Fruit fly (Drosophila melanogaster) whole organism, wandering third instar larva: Measurements from ENCODE around the gene CG32091.

Source experiments
- CG9705 ChIP-seq: fragments of 200-800 bp; sonication (Bioruptor generic); optimal IDR thresholded peaks from 2 replicates; lab custom pipeline; 2018; ENCODE audit warnings: missing biosample characterization, mild to moderate bottlenecking, missing genetic modification characterization
- Dfd ChIP-seq: fragments of >200 bp; optimal IDR thresholded peaks from 2 replicates; lab custom pipeline; 2017; ENCODE audit warnings: missing biosample characterization, missing genetic modification characterization
- Hr78 ChIP-seq: fragments of >200 bp; optimal IDR thresholded peaks from 2 replicates; lab custom pipeline; 2017; ENCODE audit warnings: missing biosample characterization, missing genetic modification characterization
- Rel ChIP-seq, 2 experiments: fragments of 200-800 bp; sonication (Bioruptor generic) in 1 of 2; optimal IDR thresholded peaks; 2 replicates in 1 of 2; 3 replicates in 1 of 2; lab custom pipeline; 2016 to 2019; ENCODE audit warnings: mild to moderate bottlenecking in 2 of 2, missing biosample characterization in 2 of 2, missing genetic modification characterization in 2 of 2, moderate library complexity in 1 of 2
- dl ChIP-seq, 2 experiments: fragments of 175-275, 200-275 bp in 1 of 2; fragments of 200-275 bp in 1 of 2; sonication (Bioruptor generic); optimal IDR thresholded peaks; lab custom pipeline; 2018; ENCODE audit warnings: mild to moderate bottlenecking in 2 of 2, missing biosample characterization in 2 of 2, missing genetic modification characterization in 2 of 2, moderate library complexity in 2 of 2; ENCODE audit not compliant: partially characterized antibody in 2 of 2, insufficient read depth in 1 of 2
- fru ChIP-seq: fragments of 200-800 bp; sonication (Bioruptor generic); optimal IDR thresholded peaks from 3 replicates; lab custom pipeline; 2016; ENCODE audit warnings: missing biosample characterization, mild to moderate bottlenecking, missing genetic modification characterization
- jim ChIP-seq: fragments of 175-275, 200-325 bp; sonication (Bioruptor generic); optimal IDR thresholded peaks from 2 replicates; lab custom pipeline; 2016; ENCODE audit warnings: missing biosample characterization, mild to moderate bottlenecking, missing genetic modification characterization
- lola ChIP-seq: fragments of >200 bp; optimal IDR thresholded peaks from 2 replicates; lab custom pipeline; 2017; ENCODE audit warnings: missing biosample characterization, missing genetic modification characterization
- sv ChIP-seq: fragments of 200-800 bp; sonication (Bioruptor generic); optimal IDR thresholded peaks from 3 replicates; lab custom pipeline; 2016; ENCODE audit warnings: missing biosample characterization, missing genetic modification characterization
- tai ChIP-seq: sonication (Bioruptor generic); optimal IDR thresholded peaks from 2 replicates; lab custom pipeline; 2016; ENCODE audit warnings: missing biosample characterization, missing genetic modification characterization
- usp ChIP-seq: fragments of >200 bp; optimal IDR thresholded peaks from 2 replicates; lab custom pipeline; 2017; ENCODE audit warnings: missing biosample characterization, missing genetic modification characterization
- woc ChIP-seq: sonication (Bioruptor generic); optimal IDR thresholded peaks from 2 replicates; lab custom pipeline; 2016; ENCODE audit warnings: missing biosample characterization, mild to moderate bottlenecking, missing genetic modification characterization

DNA sequence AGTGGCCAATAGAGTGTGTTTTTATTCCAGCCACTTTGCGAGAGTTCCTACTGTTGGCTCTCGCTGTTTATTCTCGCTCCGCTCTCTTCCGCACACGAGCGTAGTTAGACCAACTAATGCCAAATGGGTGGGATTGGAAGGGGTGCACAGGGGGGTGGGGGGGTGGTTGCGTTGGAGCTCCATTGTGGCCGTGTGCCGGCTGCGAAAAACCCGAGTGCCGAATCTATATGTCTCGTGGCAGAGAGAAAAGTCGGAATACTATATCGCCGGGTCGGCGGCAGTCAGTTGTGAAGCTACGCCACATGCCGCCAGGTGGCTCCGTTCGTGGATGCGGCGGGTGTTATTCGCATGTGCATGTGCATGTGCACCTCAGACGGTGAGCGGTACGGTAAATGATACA, 30.1 kb upstream of the CG32091 start:
- TF ChIP-seq usp (GFP tag; lab: Kevin White, UChicago), result no peak
- TF ChIP-seq Hr78, result no peak
- TF ChIP-seq woc (GFP tag; lab: Kevin White, UChicago), result no peak
- no peak for TF ChIP-seq Rel (GFP tag; optimal IDR thresholded peaks at IDR 0.05; lab: Kevin White, UChicago)
- no peak for TF ChIP-seq Rel (tag; optimal IDR thresholded peaks at IDR 0.05; lab: Kevin White, UChicago)
- TF ChIP-seq fru (GFP tag; lab: Kevin White, UChicago), result no peak
- TF ChIP-seq CG9705 (GFP tag; lab: Kevin White, UChicago), result no peak
- TF ChIP-seq lola (GFP tag; lab: Kevin White, UChicago), result no peak
- TF ChIP-seq tai (GFP tag; lab: Kevin White, UChicago), result no peak
- TF ChIP-seq dl (GFP tag; optimal IDR thresholded peaks at IDR 0.05; lab: Kevin White, UChicago; ENCODE audit: insufficient read depth in 1 of 2, partially characterized antibody in 2 of 2), result no peak
- no peak for TF ChIP-seq jim
- TF ChIP-seq Dfd (GFP tag; lab: Kevin White, UChicago), result no peak
- TF ChIP-seq sv (GFP tag; lab: Kevin White, UChicago), result no peak
